Worm (Caenorhabditis elegans) whole organism, early embryonic: ENCODE results near the gene nlf-1.

ENCODE experiments used
- B0310.2 ChIP-seq: sonication (generic microtip); optimal IDR thresholded peaks from 2 replicates; lab custom pipeline; 2016; ENCODE audit warnings: mild to moderate bottlenecking, missing genetic modification characterization, missing compliant biosample characterization
- aly-1 ChIP-seq: sonication (generic microtip); optimal IDR thresholded peaks from 2 replicates; lab custom pipeline; 2016; ENCODE audit warnings: missing genetic modification characterization, missing compliant biosample characterization
- ama-1 ChIP-seq: fragments of 150-350 bp; optimal IDR thresholded peaks from 2 replicates; lab custom pipeline; 2014
- ceh-13 ChIP-seq: fragments of 200-800 bp; sonication (Bioruptor generic); optimal IDR thresholded peaks from 2 replicates; lab custom pipeline; 2018; ENCODE audit warnings: mild to moderate bottlenecking, missing genetic modification characterization, missing compliant biosample characterization
- ets-7 ChIP-seq: sonication (generic microtip); optimal IDR thresholded peaks from 2 replicates; lab custom pipeline; 2016; ENCODE audit warnings: missing genotype, missing genetic modification characterization, missing compliant biosample characterization
- flt-1 ChIP-seq: fragments of 200-800 bp; sonication (Bioruptor generic); IDR thresholded peaks from 2 replicates; pipeline ENCODE4 v1.3.6; 2022; ENCODE audit warnings: missing genetic modification characterization, missing compliant biosample characterization
- sea-1 ChIP-seq: fragments of 200-800 bp; sonication (Bioruptor generic); conservative IDR thresholded peaks from 2 replicates; pipeline ENCODE4 v1.3.6; 2022; ENCODE audit warnings: missing genetic modification characterization, missing compliant biosample characterization
- tbx-11 ChIP-seq: fragments of 200-800 bp; sonication (Bioruptor generic); IDR thresholded peaks from 2 replicates; pipeline ENCODE4 v1.3.6; 2022; ENCODE audit warnings: missing genetic modification characterization, missing compliant biosample characterization
- tbx-37 ChIP-seq: fragments of 200-800 bp; sonication (Bioruptor generic); conservative IDR thresholded peaks from 2 replicates; pipeline ENCODE4 v1.3.6; 2022; ENCODE audit warnings: missing genetic modification reagents, missing genetic modification characterization, missing compliant biosample characterization

ce11 chrX:974499-975235 lies 42.7 kb downstream of the nlf-1 start, which contains the start of gene vps-45:
- TF ChIP-seq ama-1 (lab: Kevin White, UChicago) (no peak), flt-1 (GFP tag; lab: Robert Waterston, UW) (no peak), tbx-11 (GFP tag; lab: Robert Waterston, UW) (no peak), sea-1 (GFP tag; lab: Robert Waterston, UW) (no peak), tbx-37 (GFP tag; lab: Robert Waterston, UW) (no peak), ceh-13 (GFP tag; lab: Kevin White, UChicago) (no peak), B0310.2 (tag; lab: Kevin White, UChicago) (no peak), ets-7 (tag; lab: Kevin White, UChicago) (no peak), aly-1 (tag; lab: Kevin White, UChicago) (no peak)
